Fruit fly (Drosophila melanogaster) whole organism, embryonic: ENCODE measurements around the gene CG15461.

Source experiments
- Ada2b ChIP-seq: fragments of 200-800 bp; sonication (Bioruptor generic); IDR thresholded peaks from 2 replicates; pipeline ENCODE4 v1.3.6; 2022; ENCODE audit warnings: missing biosample characterization, missing genetic modification characterization
- Atf-2 ChIP-seq: fragments of 200-800 bp; sonication (Bioruptor generic); optimal IDR thresholded peaks from 2 replicates; lab custom pipeline; 2016; ENCODE audit warnings: missing biosample characterization, missing genetic modification characterization
- BEAF-32 ChIP-seq: fragments of 200-800 bp; sonication (Bioruptor generic); optimal IDR thresholded peaks from 3 replicates; lab custom pipeline; 2017; ENCODE audit warnings: missing biosample characterization, missing genetic modification characterization, mild to moderate bottlenecking, moderate library complexity, missing genetic modification reagents
- Blimp-1 ChIP-seq: fragments of 200-800 bp; sonication (Bioruptor generic); optimal IDR thresholded peaks from 3 replicates; lab custom pipeline; 2018; ENCODE audit warnings: missing biosample characterization, missing genetic modification characterization, mild to moderate bottlenecking, moderate library complexity, missing genetic modification reagents
- CG10979 ChIP-seq: fragments of 200-800 bp; sonication (Bioruptor generic); optimal IDR thresholded peaks from 2 replicates; lab custom pipeline; 2018; ENCODE audit warnings: missing biosample characterization, mild to moderate bottlenecking, missing genetic modification characterization, moderate library complexity
- CG11085 ChIP-seq: fragments of 200-800 bp; sonication (Bioruptor generic); IDR thresholded peaks from 2 replicates; pipeline ENCODE4 v1.3.6; 2022; ENCODE audit warnings: missing biosample characterization, missing genetic modification characterization
- CG11695 ChIP-seq: fragments of 200-800 bp; sonication (Bioruptor generic); IDR thresholded peaks from 3 replicates; pipeline ENCODE4 v1.3.6; 2022; ENCODE audit warnings: missing biosample characterization, missing genetic modification characterization
- CG12155 ChIP-seq: fragments of 200-800 bp; sonication (Bioruptor generic); optimal IDR thresholded peaks from 3 replicates; lab custom pipeline; 2016; ENCODE audit warnings: missing biosample characterization, missing genetic modification characterization
- CG14014 ChIP-seq: fragments of 200-800 bp; sonication (Bioruptor generic); IDR thresholded peaks from 2 replicates; pipeline ENCODE4 v1.3.6; 2022; ENCODE audit warnings: missing biosample characterization, missing genetic modification characterization
- CG15073 ChIP-seq: fragments of 200-800 bp; sonication (Bioruptor generic); optimal IDR thresholded peaks from 2 replicates; lab custom pipeline; 2016; ENCODE audit warnings: missing biosample characterization, missing genetic modification characterization
- CG1603 ChIP-seq: fragments of 200-800 bp; sonication (Bioruptor generic); optimal IDR thresholded peaks from 2 replicates; lab custom pipeline; 2019; ENCODE audit warnings: missing biosample characterization, mild to moderate bottlenecking, missing genetic modification characterization, moderate library complexity
- CG17612 ChIP-seq: fragments of 200-800 bp; sonication (Bioruptor generic); IDR thresholded peaks from 2 replicates; pipeline ENCODE4 v1.3.6; 2022; ENCODE audit warnings: missing biosample characterization, missing genetic modification characterization
- CG1832 ChIP-seq: fragments of 200-800 bp; sonication (Bioruptor generic); optimal IDR thresholded peaks from 2 replicates; lab custom pipeline; 2017; ENCODE audit warnings: missing biosample characterization, mild to moderate bottlenecking, missing genetic modification characterization, inconsistent platforms
- CG2202 ChIP-seq: fragments of 200-800 bp; sonication (Bioruptor generic); optimal IDR thresholded peaks from 2 replicates; lab custom pipeline; 2018; ENCODE audit warnings: missing biosample characterization, mild to moderate bottlenecking, missing genetic modification characterization
- CG34422 ChIP-seq: fragments of 200-800 bp; sonication (Bioruptor generic); IDR thresholded peaks from 3 replicates; pipeline ENCODE4 v1.3.6; 2022; ENCODE audit warnings: missing biosample characterization, missing genetic modification characterization
- CG4328 ChIP-seq: fragments of 200-800 bp; sonication (Bioruptor generic); optimal IDR thresholded peaks from 3 replicates; lab custom pipeline; 2017; ENCODE audit warnings: missing biosample characterization, missing genetic modification reagents, missing genetic modification characterization
- CG7357 ChIP-seq: fragments of 200-800 bp; sonication (Bioruptor generic); IDR thresholded peaks from 3 replicates; pipeline ENCODE4 v1.3.6; 2022; ENCODE audit warnings: missing biosample characterization, missing genetic modification characterization
- CHES-1-like ChIP-seq: fragments of 200-800 bp; sonication (Bioruptor generic); optimal IDR thresholded peaks from 2 replicates; lab custom pipeline; 2016; ENCODE audit warnings: missing biosample characterization, missing genetic modification characterization
- Dip2 ChIP-seq: fragments of 200-800 bp; sonication (Bioruptor generic); IDR thresholded peaks from 2 replicates; pipeline ENCODE4 v1.3.6; 2022; ENCODE audit warnings: missing biosample characterization, missing genetic modification characterization
- HmgD ChIP-seq: fragments of 200-800 bp; sonication (Bioruptor generic); optimal IDR thresholded peaks from 3 replicates; lab custom pipeline; 2016; ENCODE audit warnings: missing biosample characterization, missing genetic modification characterization
- Hr51 ChIP-seq, 2 experiments: fragments of 200-800 bp; sonication (Bioruptor generic); optimal IDR thresholded peaks; 2 replicates in 1 of 2; 3 replicates in 1 of 2; lab custom pipeline; 2016 to 2018; ENCODE audit warnings: missing biosample characterization in 2 of 2, missing genetic modification characterization in 2 of 2, mild to moderate bottlenecking in 1 of 2, moderate library complexity in 1 of 2
- Hr78 ChIP-seq, 2 experiments: fragments of 200-800 bp in 1 of 2; fragments of >200 bp in 1 of 2; sonication (Bioruptor generic) in 1 of 2; optimal IDR thresholded peaks; 2 replicates each; lab custom pipeline; 2017 to 2019; ENCODE audit warnings: missing biosample characterization in 2 of 2, missing genetic modification characterization in 2 of 2, mild to moderate bottlenecking in 1 of 2, moderate library complexity in 1 of 2
- NK7.1 ChIP-seq: fragments of 200-800 bp; sonication (Bioruptor generic); optimal IDR thresholded peaks from 3 replicates; lab custom pipeline; 2016; ENCODE audit warnings: missing biosample characterization, missing genetic modification characterization
- Sox102F ChIP-seq: fragments of 200-800 bp; sonication (Bioruptor generic); optimal IDR thresholded peaks from 2 replicates; lab custom pipeline; 2018; ENCODE audit warnings: missing biosample characterization, mild to moderate bottlenecking, missing genetic modification characterization, moderate library complexity
- Trl ChIP-seq, 3 experiments: fragments of >200 bp in 2 of 3; fragments of 200-800 bp in 1 of 3; sonication (Bioruptor generic) in 1 of 3; optimal IDR thresholded peaks; 2 replicates in 1 of 3; 3 replicates in 2 of 3; lab custom pipeline; 2016 to 2017; ENCODE audit warnings: missing biosample characterization in 1 of 3, missing genetic modification characterization in 1 of 3
- Xbp1 ChIP-seq: fragments of 200-800 bp; sonication (Bioruptor generic); optimal IDR thresholded peaks from 3 replicates; lab custom pipeline; 2016; ENCODE audit warnings: missing biosample characterization, mild to moderate bottlenecking, missing genetic modification characterization
- YL-1 ChIP-seq: fragments of 200-800 bp; sonication (Bioruptor generic); optimal IDR thresholded peaks from 3 replicates; lab custom pipeline; 2017; ENCODE audit warnings: missing biosample characterization, mild to moderate bottlenecking, missing genetic modification characterization
- al ChIP-seq: fragments of 200-800 bp; sonication (Bioruptor generic); IDR thresholded peaks from 2 replicates; pipeline ENCODE4 v1.3.6; 2022; ENCODE audit warnings: missing biosample characterization, missing genetic modification characterization
- ap ChIP-seq: fragments of 200-800 bp; sonication (Bioruptor generic); IDR thresholded peaks from 2 replicates; pipeline ENCODE4 v1.3.6; 2022; ENCODE audit warnings: missing biosample characterization, missing genetic modification characterization
- ara ChIP-seq: fragments of 200-800 bp; sonication (Bioruptor generic); IDR thresholded peaks from 2 replicates; pipeline ENCODE4 v1.3.6; 2022; ENCODE audit warnings: missing biosample characterization, missing genetic modification characterization
- ash1 ChIP-seq: fragments of 200-800 bp; sonication (Bioruptor generic); optimal IDR thresholded peaks from 2 replicates; lab custom pipeline; 2018; ENCODE audit warnings: missing biosample characterization, mild to moderate bottlenecking, missing genetic modification characterization
- ato ChIP-seq: fragments of 200-800 bp; sonication (Bioruptor generic); IDR thresholded peaks from 2 replicates; pipeline ENCODE4 v1.3.6; 2022; ENCODE audit warnings: missing biosample characterization, missing genetic modification characterization; ENCODE audit not compliant: partially characterized antibody
- br ChIP-seq: fragments of >200 bp; optimal IDR thresholded peaks from 2 replicates; lab custom pipeline; 2017
- cad ChIP-seq: fragments of >200 bp; optimal IDR thresholded peaks from 2 replicates; lab custom pipeline; 2017; ENCODE audit warnings: missing biosample characterization, missing genetic modification characterization
- crp ChIP-seq, 2 experiments: fragments of 200-800 bp; sonication (Bioruptor generic); optimal IDR thresholded peaks; 2 replicates in 1 of 2; 3 replicates in 1 of 2; lab custom pipeline; 2017; ENCODE audit warnings: missing biosample characterization in 2 of 2, missing genetic modification characterization in 2 of 2, mild to moderate bottlenecking in 1 of 2, moderate library complexity in 1 of 2
- cwo ChIP-seq: fragments of 200-800 bp; sonication (Bioruptor generic); optimal IDR thresholded peaks from 3 replicates; lab custom pipeline; 2017; ENCODE audit warnings: missing biosample characterization, missing genetic modification characterization, mild to moderate bottlenecking, moderate library complexity, missing genetic modification reagents
- dmrt99B ChIP-seq: fragments of 200-800 bp; sonication (Bioruptor generic); optimal IDR thresholded peaks from 2 replicates; lab custom pipeline; 2018; ENCODE audit warnings: missing biosample characterization, mild to moderate bottlenecking, missing genetic modification characterization, moderate library complexity
- fd102C ChIP-seq: fragments of 200-800 bp; sonication (Bioruptor generic); optimal IDR thresholded peaks from 2 replicates; lab custom pipeline; 2018; ENCODE audit warnings: missing biosample characterization, mild to moderate bottlenecking, missing genetic modification characterization, moderate library complexity
- fru ChIP-seq: fragments of >200 bp; optimal IDR thresholded peaks from 2 replicates; lab custom pipeline; 2017
- gro ChIP-seq: fragments of 200-800 bp; sonication (Bioruptor generic); optimal IDR thresholded peaks from 2 replicates; lab custom pipeline; 2016; ENCODE audit warnings: missing biosample characterization, missing genetic modification characterization
- jumu ChIP-seq: fragments of 200-800 bp; sonication (Bioruptor generic); optimal IDR thresholded peaks from 3 replicates; lab custom pipeline; 2016; ENCODE audit warnings: missing biosample characterization, missing genetic modification characterization
- mirr ChIP-seq: fragments of 200-800 bp; sonication (Bioruptor generic); optimal IDR thresholded peaks from 3 replicates; lab custom pipeline; 2018; ENCODE audit warnings: missing biosample characterization, mild to moderate bottlenecking, missing genetic modification characterization
- odd ChIP-seq: fragments of 200-800 bp; sonication (Bioruptor generic); optimal IDR thresholded peaks from 2 replicates; lab custom pipeline; 2017; ENCODE audit warnings: missing biosample characterization, mild to moderate bottlenecking, missing genetic modification characterization
- pan ChIP-seq, 4 experiments: fragments of >200 bp in 3 of 4; fragments of 200-800 bp in 1 of 4; sonication (Bioruptor generic) in 1 of 4; optimal IDR thresholded peaks in 3 of 4; IDR thresholded peaks in 1 of 4; 2 replicates each; pipeline versions ENCODE4 v1.3.6 to Lab custom; 2017 to 2022; ENCODE audit warnings: missing biosample characterization in 2 of 4, missing genetic modification characterization in 2 of 4, mixed read lengths in 1 of 4
- pita ChIP-seq: fragments of 200-800 bp; sonication (Bioruptor generic); optimal IDR thresholded peaks from 2 replicates; lab custom pipeline; 2017; ENCODE audit warnings: missing biosample characterization, mild to moderate bottlenecking, missing genetic modification characterization
- seq ChIP-seq: fragments of 200-800 bp; sonication (Bioruptor generic); IDR thresholded peaks from 2 replicates; pipeline ENCODE4 v1.3.6; 2022; ENCODE audit warnings: missing biosample characterization, missing genetic modification characterization
- slou ChIP-seq: fragments of 200-800 bp; sonication (Bioruptor generic); optimal IDR thresholded peaks from 3 replicates; lab custom pipeline; 2016; ENCODE audit warnings: missing biosample characterization, missing genetic modification characterization
- sqz ChIP-seq: fragments of 200-800 bp; sonication (Bioruptor generic); optimal IDR thresholded peaks from 3 replicates; lab custom pipeline; 2018; ENCODE audit warnings: missing biosample characterization, mild to moderate bottlenecking, missing genetic modification characterization
- vfl ChIP-seq: fragments of 200-800 bp; sonication (Bioruptor generic); optimal IDR thresholded peaks from 2 replicates; lab custom pipeline; 2016; ENCODE audit warnings: missing biosample characterization, missing genetic modification characterization

Gene CG15461

DNA sequence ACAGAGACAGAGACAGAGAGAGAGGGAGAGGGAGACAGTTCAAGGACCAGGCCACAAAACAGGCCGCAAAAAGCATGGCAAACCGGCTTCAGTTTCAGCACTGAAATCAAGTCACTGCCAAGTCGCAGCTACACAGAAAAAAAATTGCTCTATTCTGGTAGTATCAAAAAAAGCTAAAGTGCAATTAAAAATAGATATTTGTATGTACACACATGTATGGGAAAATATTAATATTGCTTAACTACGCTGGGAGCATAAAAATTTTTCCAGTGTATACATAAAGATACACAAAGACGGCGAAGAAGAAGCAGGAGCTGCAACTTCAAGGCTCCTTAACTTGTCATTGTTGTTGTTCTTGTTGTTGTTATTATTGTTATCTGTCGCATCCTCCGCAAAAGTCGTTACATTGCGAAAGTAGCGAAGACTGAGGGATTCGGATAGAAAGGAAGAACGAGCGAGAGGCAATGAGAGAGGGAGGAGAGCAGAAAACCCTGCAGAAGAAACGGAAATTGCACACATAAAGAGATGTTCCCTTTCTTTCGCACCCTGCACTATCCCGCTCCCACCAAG is 15.1 kb downstream of the CG15461 start (continued):
- no peak for TF ChIP-seq HmgD
- TF ChIP-seq Atf-2: peak; percentile 10
- no peak for TF ChIP-seq CG2202 (tag; lab: Kevin White, UChicago)
- TF ChIP-seq CG1603 (tag; lab: Kevin White, UChicago): peak; percentile 34
- no peak for TF ChIP-seq CG7357 (GFP tag; lab: Robert Waterston, UW)
- TF ChIP-seq CG1832 (GFP tag; lab: Kevin White, UChicago): peak; percentile 16
- TF ChIP-seq ash1: no peak
- no peak for TF ChIP-seq YL-1
- no peak for TF ChIP-seq ara (GFP tag; lab: Robert Waterston, UW)
- no peak for TF ChIP-seq cwo (GFP tag; lab: Kevin White, UChicago)
- TF ChIP-seq pan (optimal IDR thresholded peaks at IDR 0.05; lab: Kevin White, UChicago): no peak
- TF ChIP-seq pan (GFP tag; optimal IDR thresholded peaks at IDR 0.05 in 1 of 2, IDR thresholded peaks at IDR 0.05 in 1 of 2): peak in 1 of 2 experiments; percentile 37
- no peak for TF ChIP-seq CG15073
- no peak for TF ChIP-seq CG4328 (GFP tag; lab: Kevin White, UChicago)
- TF ChIP-seq slou (GFP tag; lab: Kevin White, UChicago): no peak
- TF ChIP-seq jumu (GFP tag; lab: Kevin White, UChicago): no peak
- peak; percentile 36 for TF ChIP-seq dmrt99B
- TF ChIP-seq gro (GFP tag; lab: Kevin White, UChicago): no peak
- TF ChIP-seq CG12155 (GFP tag; lab: Kevin White, UChicago): no peak
- TF ChIP-seq CG34422: 0 out of 3 replicates have a peak, but pooled peaks have one; percentile 32
- TF ChIP-seq Hr51 (GFP tag; optimal IDR thresholded peaks at IDR 0.05; lab: Kevin White, UChicago): peak in 1 of 2 experiments; percentile 54
- no peak for TF ChIP-seq Dip2 (GFP tag; lab: Robert Waterston, UW)
- TF ChIP-seq Sox102F (GFP tag; lab: Kevin White, UChicago): peak; percentile 63
- no peak for TF ChIP-seq al (GFP tag; lab: Robert Waterston, UW)
- no peak for TF ChIP-seq mirr (GFP tag; lab: Kevin White, UChicago)
- TF ChIP-seq br (lab: Kevin White, UChicago): no peak
- TF ChIP-seq CG17612 (GFP tag; lab: Robert Waterston, UW): no peak
- TF ChIP-seq BEAF-32 (GFP tag; lab: Kevin White, UChicago): no peak
- no peak for TF ChIP-seq ap (GFP tag; lab: Robert Waterston, UW)
- TF ChIP-seq CHES-1-like (GFP tag; lab: Kevin White, UChicago): peak; percentile 11
- no peak for TF ChIP-seq Blimp-1 (GFP tag; lab: Kevin White, UChicago)
- peak; percentile 51 for TF ChIP-seq Xbp1 (GFP tag; lab: Kevin White, UChicago)
- TF ChIP-seq odd (GFP tag; lab: Kevin White, UChicago): no peak
- no peak for TF ChIP-seq Hr78 (GFP tag; optimal IDR thresholded peaks at IDR 0.05; lab: Kevin White, UChicago)
- peak; percentile 53 for TF ChIP-seq CG14014 (GFP tag; lab: Robert Waterston, UW)
- TF ChIP-seq NK7.1 (GFP tag; lab: Kevin White, UChicago): no peak
- TF ChIP-seq crp (GFP tag; optimal IDR thresholded peaks at IDR 0.05; lab: Kevin White, UChicago): no peak
- 0 out of 3 replicates have a peak, but pooled peaks have one; percentile 41 for TF ChIP-seq CG11695 (GFP tag; lab: Robert Waterston, UW)
- TF ChIP-seq Ada2b: peak; percentile 23; the same call in 1 of the 2 replicates
- TF ChIP-seq ato (GFP tag; lab: Robert Waterston, UW): no peak
- no peak for TF ChIP-seq cad (GFP tag; lab: Kevin White, UChicago)
- no peak for TF ChIP-seq CG10979
- no peak for TF ChIP-seq Trl (optimal IDR thresholded peaks at IDR 0.05; lab: Kevin White, UChicago)
- peak; percentile 39 for TF ChIP-seq Trl (GFP tag; optimal IDR thresholded peaks at IDR 0.05; lab: Kevin White, UChicago)
- TF ChIP-seq seq (GFP tag; lab: Robert Waterston, UW): 0 out of 2 replicates have a peak, but pooled peaks have one; percentile 29
- TF ChIP-seq pita (GFP tag; lab: Kevin White, UChicago): no peak
- no peak for TF ChIP-seq fru
- TF ChIP-seq fd102C (GFP tag; lab: Kevin White, UChicago): no peak
- TF ChIP-seq vfl (GFP tag; lab: Kevin White, UChicago): no peak
- no peak for TF ChIP-seq sqz (GFP tag; lab: Kevin White, UChicago)
- TF ChIP-seq CG11085 (GFP tag; lab: Robert Waterston, UW): 0 out of 2 replicates have a peak, but pooled peaks have one; percentile 25
